Fruit fly (Drosophila melanogaster) whole organism, wandering third instar larva: Measurements from ENCODE around the gene Tpr2.

Experiments
- Dif ChIP-seq: fragments of 200-275, 200-300 bp; sonication (Bioruptor generic); optimal IDR thresholded peaks from 2 replicates; lab custom pipeline; 2018; ENCODE audit warnings: missing biosample characterization, missing genetic modification characterization; ENCODE audit not compliant: partially characterized antibody
- GATAd ChIP-seq: sonication (Bioruptor generic); optimal IDR thresholded peaks from 2 replicates; lab custom pipeline; 2016; ENCODE audit warnings: missing biosample characterization, missing genetic modification characterization
- Hnf4 ChIP-seq: fragments of 200-800 bp; sonication (Bioruptor generic); optimal IDR thresholded peaks from 2 replicates; lab custom pipeline; 2016; ENCODE audit warnings: missing biosample characterization, mild to moderate bottlenecking, missing genetic modification characterization
- Hr78 ChIP-seq: fragments of >200 bp; optimal IDR thresholded peaks from 2 replicates; lab custom pipeline; 2017; ENCODE audit warnings: missing biosample characterization, missing genetic modification characterization
- Myc ChIP-seq: fragments of >200 bp; optimal IDR thresholded peaks from 2 replicates; lab custom pipeline; 2017
- OdsH ChIP-seq: fragments of 200-800 bp; sonication (Bioruptor generic); optimal IDR thresholded peaks from 2 replicates; lab custom pipeline; 2016; ENCODE audit warnings: missing biosample characterization, mild to moderate bottlenecking, missing genetic modification characterization
- Rel ChIP-seq, 2 experiments: fragments of 200-800 bp; sonication (Bioruptor generic) in 1 of 2; optimal IDR thresholded peaks; 2 replicates in 1 of 2; 3 replicates in 1 of 2; lab custom pipeline; 2016 to 2019; ENCODE audit warnings: mild to moderate bottlenecking in 2 of 2, missing biosample characterization in 2 of 2, missing genetic modification characterization in 2 of 2, moderate library complexity in 1 of 2
- Vsx2 ChIP-seq: fragments of 200-300, 225-300 bp; sonication (Bioruptor generic); optimal IDR thresholded peaks from 2 replicates; lab custom pipeline; 2018; ENCODE audit warnings: missing biosample characterization, missing genetic modification characterization; ENCODE audit not compliant: partially characterized antibody
- foxo ChIP-seq, 2 experiments: fragments of 200-800 bp; sonication (Bioruptor generic); optimal IDR thresholded peaks; 2 replicates in 1 of 2; 3 replicates in 1 of 2; lab custom pipeline; 2016 to 2017; ENCODE audit warnings: missing biosample characterization in 2 of 2, missing genetic modification characterization in 2 of 2
- lola ChIP-seq: fragments of >200 bp; optimal IDR thresholded peaks from 2 replicates; lab custom pipeline; 2017; ENCODE audit warnings: missing biosample characterization, missing genetic modification characterization
- rgr ChIP-seq: fragments of 200-800 bp; sonication (Bioruptor generic); optimal IDR thresholded peaks from 3 replicates; lab custom pipeline; 2016; ENCODE audit warnings: missing biosample characterization, mild to moderate bottlenecking, missing genetic modification characterization
- sage ChIP-seq: fragments of 200-800 bp; sonication (Bioruptor generic); optimal IDR thresholded peaks from 2 replicates; lab custom pipeline; 2016; ENCODE audit warnings: missing biosample characterization, mild to moderate bottlenecking, missing genetic modification characterization
- usp ChIP-seq: fragments of >200 bp; optimal IDR thresholded peaks from 2 replicates; lab custom pipeline; 2017; ENCODE audit warnings: missing biosample characterization, missing genetic modification characterization

- TF ChIP-seq OdsH (GFP tag; lab: Kevin White, UChicago): peak; percentile 47
- no peak for TF ChIP-seq Myc
- TF ChIP-seq Hr78 (GFP tag; lab: Kevin White, UChicago): no peak
- TF ChIP-seq Vsx2 (GFP tag; lab: Kevin White, UChicago): no peak
- TF ChIP-seq sage: no peak
- TF ChIP-seq rgr (GFP tag; lab: Kevin White, UChicago): peak; percentile 47
- TF ChIP-seq Dif: no peak
- TF ChIP-seq usp (GFP tag; lab: Kevin White, UChicago): no peak
- no peak for TF ChIP-seq GATAd (GFP tag; lab: Kevin White, UChicago)
- peak in 1 of 2 experiments; percentile 39 for TF ChIP-seq foxo (GFP tag; optimal IDR thresholded peaks at IDR 0.05; lab: Kevin White, UChicago)
- no peak for TF ChIP-seq lola
- TF ChIP-seq Hnf4 (GFP tag; lab: Kevin White, UChicago): peak; percentile 45
- TF ChIP-seq Rel (GFP tag; optimal IDR thresholded peaks at IDR 0.05; lab: Kevin White, UChicago): no peak
- no peak for TF ChIP-seq Rel (tag; optimal IDR thresholded peaks at IDR 0.05; lab: Kevin White, UChicago)
Observed at dm6 chr2L:16498100-16498499, 6.8 kb downstream of the Tpr2 start.
